Worm (Caenorhabditis elegans) whole organism, midembryonic: ENCODE results near the gene C04E12.5.

Experiments
- flt-1 ChIP-seq: fragments of 200-800 bp; sonication (Bioruptor generic); IDR thresholded peaks from 2 replicates; pipeline ENCODE4 v1.3.6; 2022; ENCODE audit warnings: missing genetic modification characterization, missing compliant biosample characterization
- klf-2 ChIP-seq: fragments of 200-800 bp; sonication (Bioruptor generic); conservative IDR thresholded peaks from 2 replicates; pipeline ENCODE4 v1.3.6; 2022; ENCODE audit warnings: missing genetic modification reagents, missing genetic modification characterization, missing compliant biosample characterization
- tab-1 ChIP-seq: fragments of 200-800 bp; sonication (Bioruptor generic); IDR thresholded peaks from 2 replicates; pipeline ENCODE4 v1.3.6; 2022; ENCODE audit warnings: missing genetic modification characterization, missing compliant biosample characterization

- no peak for TF ChIP-seq klf-2 (GFP tag; lab: Robert Waterston, UW)
- TF ChIP-seq tab-1 (GFP tag; lab: Robert Waterston, UW) = no peak
- no peak for TF ChIP-seq flt-1 (GFP tag; lab: Robert Waterston, UW)
These were observed 7.1 kb upstream of the C04E12.5 start, which contains the start of gene str-63 for ce11 chrV:3351266-3351665.
